Worm (Caenorhabditis elegans): ENCODE data around the gene F10C1.1.

Gene F10C1.1

ce11 chrII:5774120-5774519 lies at the start of gene F10C1.1, which contains the start of gene dmd-5:
Gene F10C1.1 (plus strand): TSS chrII:5774229.
Gene dmd-5 (minus strand): TSS chrII:5774220.
- TF ChIP-seq dao-5 (tag; optimal IDR thresholded peaks at IDR 0.05) (no peak), him-1 (tag; optimal IDR thresholded peaks at IDR 0.05) (no peak), W03F9.2 (tag; optimal IDR thresholded peaks at IDR 0.05) (no peak)

- TF ChIP-seq him-1 (tag; optimal IDR thresholded peaks at IDR 0.05) (peak; percentile 83), W03F9.2 (tag; optimal IDR thresholded peaks at IDR 0.05) (no peak)
Observed at ce11 chrII:5725094-5725493, 48.9 kb upstream of the F10C1.1 start.

- TF ChIP-seq W03F9.2 (tag; optimal IDR thresholded peaks at IDR 0.05) (no peak), him-1 (tag; optimal IDR thresholded peaks at IDR 0.05) (peak; percentile 1)
Observed at ce11 chrII:5727707-5728106, 46.3 kb upstream of the F10C1.1 start, which contains the start of gene rab-3. Gene rab-3 (minus strand): TSS chrII:5727853.

- no peak for TF ChIP-seq W03F9.2 (tag; optimal IDR thresholded peaks at IDR 0.05)
- TF ChIP-seq him-1 (tag; optimal IDR thresholded peaks at IDR 0.05) = no peak
Observed at ce11 chrII:5730343-5731083, 43.5 kb upstream of the F10C1.1 start, which contains the start of the genes C18A3.7 and C18A3.11. Gene C18A3.7 (minus strand): TSS chrII:5730443. Gene C18A3.11 (plus strand): TSS chrII:5731033.

- TF ChIP-seq dao-5 (tag; optimal IDR thresholded peaks at IDR 0.05) (no peak), W03F9.2 (tag; optimal IDR thresholded peaks at IDR 0.05) (no peak), him-1 (tag; optimal IDR thresholded peaks at IDR 0.05) (no peak)
Observed at ce11 chrII:5734883-5735282, 39.1 kb upstream of the F10C1.1 start.

- TF ChIP-seq him-1 (tag; optimal IDR thresholded peaks at IDR 0.05) = no peak
- TF ChIP-seq dao-5 (tag; optimal IDR thresholded peaks at IDR 0.05) = no peak
- no peak for TF ChIP-seq W03F9.2 (tag; optimal IDR thresholded peaks at IDR 0.05)
Observed at ce11 chrII:5735744-5736143, 38.3 kb upstream of the F10C1.1 start.

ce11 chrII:5736599-5736998 lies 37.4 kb upstream of the F10C1.1 start:
- TF ChIP-seq dao-5 (tag; optimal IDR thresholded peaks at IDR 0.05) (no peak), W03F9.2 (tag; optimal IDR thresholded peaks at IDR 0.05) (no peak), him-1 (tag; optimal IDR thresholded peaks at IDR 0.05) (no peak)

- no peak for TF ChIP-seq dao-5 (tag; optimal IDR thresholded peaks at IDR 0.05)
- no peak for TF ChIP-seq him-1 (tag; optimal IDR thresholded peaks at IDR 0.05)
- TF ChIP-seq W03F9.2 (tag; optimal IDR thresholded peaks at IDR 0.05) = no peak
Observed at ce11 chrII:5738795-5739194, 35.2 kb upstream of the F10C1.1 start, which contains the start of gene hlh-14. Gene hlh-14 (minus strand): TSS chrII:5738895.

- TF ChIP-seq him-1 (tag; optimal IDR thresholded peaks at IDR 0.05) (no peak), W03F9.2 (tag; optimal IDR thresholded peaks at IDR 0.05) (no peak), dao-5 (tag; optimal IDR thresholded peaks at IDR 0.05) (no peak)
Observed at ce11 chrII:5742767-5743166, 31.3 kb upstream of the F10C1.1 start.

- TF ChIP-seq him-1 (tag; optimal IDR thresholded peaks at IDR 0.05) = no peak
- TF ChIP-seq dao-5 (tag; optimal IDR thresholded peaks at IDR 0.05) = no peak
- TF ChIP-seq W03F9.2 (tag; optimal IDR thresholded peaks at IDR 0.05) = no peak
Observed at ce11 chrII:5744342-5744741, 29.7 kb upstream of the F10C1.1 start.

- TF ChIP-seq dao-5 (tag; optimal IDR thresholded peaks at IDR 0.05) (no peak), W03F9.2 (tag; optimal IDR thresholded peaks at IDR 0.05) (no peak), him-1 (tag; optimal IDR thresholded peaks at IDR 0.05) (no peak)
Observed at ce11 chrII:5745088-5745487, 28.9 kb upstream of the F10C1.1 start, which contains the start of gene F10C1.9. Gene F10C1.9 (minus strand): TSS chrII:5745284.

ce11 chrII:5747312-5747711 lies 26.7 kb upstream of the F10C1.1 start:
- TF ChIP-seq W03F9.2 (tag; optimal IDR thresholded peaks at IDR 0.05) (no peak), him-1 (tag; optimal IDR thresholded peaks at IDR 0.05) (no peak), dao-5 (tag; optimal IDR thresholded peaks at IDR 0.05) (no peak)

ce11 chrII:5748395-5748794 lies 25.6 kb upstream of the F10C1.1 start:
- TF ChIP-seq him-1 (tag; optimal IDR thresholded peaks at IDR 0.05) = no peak
- TF ChIP-seq dao-5 (tag; optimal IDR thresholded peaks at IDR 0.05) = no peak

ce11 chrII:5749733-5750238 lies 24.2 kb upstream of the F10C1.1 start, which contains the start of gene ifb-2:
Gene ifb-2 (plus strand): TSS chrII:5750188.
- no peak for TF ChIP-seq dao-5 (tag; optimal IDR thresholded peaks at IDR 0.05)
- no peak for TF ChIP-seq him-1 (tag; optimal IDR thresholded peaks at IDR 0.05)
- no peak for TF ChIP-seq W03F9.2 (tag; optimal IDR thresholded peaks at IDR 0.05)

All from whole organism, L4/young adult.